Worm (Caenorhabditis elegans): ENCODE measurements around the gene F29F11.20.
A peak's percentile ranks its signal among the peaks of the same experiment; 100 is the strongest.

F29F11.20 gene

ce11 chrV:10667284-10667683, 20.4 kb upstream of the F29F11.20 start, which contains the start of gene twk-12:
twk-12 (plus strand) TSS chrV:10667584.
- TF ChIP-seq mdl-1 (tag; optimal IDR thresholded peaks at IDR 0.05) (no peak), daf-19 (GFP tag; conservative IDR thresholded peaks at IDR 0.05) (no peak), Y75B8A.6 (GFP tag; IDR thresholded peaks at IDR 0.05) (no peak), ZK546.5 (tag; optimal IDR thresholded peaks at IDR 0.05) (no peak)

DNA sequence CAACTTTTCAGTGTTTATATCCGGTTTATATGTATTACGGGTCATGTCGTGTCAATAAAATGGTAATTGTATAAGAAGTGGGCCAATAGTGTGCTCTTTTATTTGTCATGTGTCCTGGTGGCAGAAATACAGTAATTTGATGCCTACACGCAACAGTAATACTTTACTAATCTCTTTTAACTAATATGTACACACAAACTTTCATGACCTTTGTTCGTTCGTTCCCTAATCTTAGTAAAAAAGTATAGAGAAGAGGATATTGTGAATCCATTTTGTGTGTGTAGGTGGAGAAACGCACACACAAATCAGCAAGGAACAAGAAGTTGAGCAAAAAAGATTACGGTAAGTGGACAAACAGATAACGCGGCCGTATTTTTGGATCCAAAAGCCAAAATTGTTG, 16.9 kb upstream of the F29F11.20 start:
- TF ChIP-seq zfp-3 (GFP tag; conservative IDR thresholded peaks at IDR 0.05) (no peak), cey-2 (tag; optimal IDR thresholded peaks at IDR 0.05; ENCODE audit: borderline replicate concordance, insufficient read depth) (no peak), unc-62 (GFP tag; optimal IDR thresholded peaks at IDR 0.05 in 1 of 2) (peak in 1 of 2 experiments; percentile 77), unc-62 (tag; optimal IDR thresholded peaks at IDR 0.05) (no peak)

- TF ChIP-seq madf-9 (GFP tag; conservative IDR thresholded peaks at IDR 0.05) (no peak), nhr-10 (tag; optimal IDR thresholded peaks at IDR 0.05) (no peak)
Measured at ce11 chrV:10671618-10672017, 16.1 kb upstream of the F29F11.20 start, which contains the start of gene ceh-22. ceh-22 (plus strand) TSS chrV:10671918.

DNA sequence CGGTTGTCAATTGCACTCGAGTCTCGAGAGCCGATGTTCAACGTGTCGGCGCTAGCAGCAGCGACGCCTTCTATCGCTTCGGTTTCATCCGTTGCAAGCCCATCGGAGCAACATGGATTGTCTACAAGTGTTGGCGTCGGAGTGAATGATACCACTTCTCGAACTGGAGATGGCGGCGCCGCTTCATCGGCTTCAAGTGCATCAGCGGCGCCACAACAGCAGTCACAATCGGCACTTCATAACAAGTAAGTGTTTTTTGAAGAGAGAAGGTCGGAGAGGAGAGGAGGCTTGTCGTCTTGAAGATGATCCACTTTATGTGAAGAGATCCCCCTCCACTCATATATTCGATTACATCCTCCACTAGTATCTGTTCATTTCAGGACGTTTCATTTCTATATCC, 15.1 kb upstream of the F29F11.20 start:
- TF ChIP-seq madf-9 (GFP tag; conservative IDR thresholded peaks at IDR 0.05), result no peak
- no peak for TF ChIP-seq duxl-1 (tag; optimal IDR thresholded peaks at IDR 0.05; ENCODE audit: poor library complexity)
- TF ChIP-seq ama-1 (optimal IDR thresholded peaks at IDR 0.05), result no peak
- no peak for TF ChIP-seq lin-15B (tag; optimal IDR thresholded peaks at IDR 0.05)
- TF ChIP-seq ctbp-1 (GFP tag; IDR thresholded peaks at IDR 0.05), result no peak
- TF ChIP-seq dmd-8 (GFP tag; IDR thresholded peaks at IDR 0.05), result no peak
- TF ChIP-seq hmg-1.1 (GFP tag; IDR thresholded peaks at IDR 0.05), result no peak
- no peak for TF ChIP-seq daf-19 (GFP tag; conservative IDR thresholded peaks at IDR 0.05)

- TF ChIP-seq ceh-28 (tag; optimal IDR thresholded peaks at IDR 0.05), result no peak
- TF ChIP-seq Y105C5A.15 (GFP tag; IDR thresholded peaks at IDR 0.05), result no peak
- TF ChIP-seq nhr-111 (GFP tag; optimal IDR thresholded peaks at IDR 0.05), result no peak
- TF ChIP-seq lin-15B (tag; optimal IDR thresholded peaks at IDR 0.05), result no peak
- no peak for TF ChIP-seq gei-8 (GFP tag; optimal IDR thresholded peaks at IDR 0.05)
- no peak for TF ChIP-seq dmd-6 (GFP tag; IDR thresholded peaks at IDR 0.05)
- TF ChIP-seq ceh-62 (tag; optimal IDR thresholded peaks at IDR 0.05), result no peak
- no peak for TF ChIP-seq spr-1 (tag; optimal IDR thresholded peaks at IDR 0.05)
- TF ChIP-seq lir-3 (tag; optimal IDR thresholded peaks at IDR 0.05), result no peak
- TF ChIP-seq ceh-32 (tag; optimal IDR thresholded peaks at IDR 0.05; ENCODE audit: poor library complexity), result no peak
Measured at ce11 chrV:10675978-10676377, 11.7 kb upstream of the F29F11.20 start.

- TF ChIP-seq hmg-1.1 (GFP tag; IDR thresholded peaks at IDR 0.05) (peak; percentile 67), rbr-2 (tag; optimal IDR thresholded peaks at IDR 0.05) (peak; percentile 46), nhr-11 (tag; optimal IDR thresholded peaks at IDR 0.05) (peak; percentile 18), lin-15B (tag; optimal IDR thresholded peaks at IDR 0.05) (no peak), lsy-2 (tag; optimal IDR thresholded peaks at IDR 0.05) (peak in 1 of 2 experiments; percentile 21), pqm-1 (tag; optimal IDR thresholded peaks at IDR 0.05) (no peak), lin-38 (GFP tag; IDR thresholded peaks at IDR 0.05) (no peak), unc-62 (GFP tag; optimal IDR thresholded peaks at IDR 0.05 in 1 of 2) (peak in 1 of 2 experiments; percentile 83), unc-62 (tag; optimal IDR thresholded peaks at IDR 0.05) (no peak), hlh-30 (tag; optimal IDR thresholded peaks at IDR 0.05; ENCODE audit: insufficient read depth) (peak; percentile 12), R02D3.7 (tag; optimal IDR thresholded peaks at IDR 0.05) (no peak), fkh-10 (GFP tag; optimal IDR thresholded peaks at IDR 0.05) (peak; percentile 46), ctbp-1 (GFP tag; IDR thresholded peaks at IDR 0.05) (0 out of 2 replicates have a peak, but pooled peaks have one; percentile 22), mdl-1 (tag; optimal IDR thresholded peaks at IDR 0.05) (peak in 1 of 2 experiments; percentile 27), Y48G9A.11 (GFP tag; IDR thresholded peaks at IDR 0.05) (no peak), nhr-42 (GFP tag; IDR thresholded peaks at IDR 0.05) (no peak)
Measured at ce11 chrV:10677459-10677858, 10.2 kb upstream of the F29F11.20 start.
